Worm (Caenorhabditis elegans) whole organism, L1 larva: Measurements from ENCODE around the gene clpp-1.

Source experiments
- C04F5.9 ChIP-seq: sonication (generic microtip); optimal IDR thresholded peaks from 2 replicates; lab custom pipeline; 2016; ENCODE audit warnings: missing genetic modification characterization, missing compliant biosample characterization
- F16B12.6 ChIP-seq: fragments of 150-350 bp; optimal IDR thresholded peaks from 2 replicates; lab custom pipeline; 2014; ENCODE audit warnings: missing biosample characterization, missing genetic modification characterization
- ama-1 ChIP-seq: fragments of 150-350 bp; optimal IDR thresholded peaks from 2 replicates; lab custom pipeline; 2014
- dpl-1 ChIP-seq, 3 experiments: fragments of 150-350 bp in 2 of 3; sonication (generic microtip) in 1 of 3; optimal IDR thresholded peaks; 2 replicates each; lab custom pipeline; 2014 to 2017; ENCODE audit warnings: missing biosample characterization in 3 of 3, missing genetic modification characterization in 3 of 3, missing genetic modification reagents in 3 of 3
- dsc-1 ChIP-seq: sonication (generic microtip); optimal IDR thresholded peaks from 2 replicates; lab custom pipeline; 2016; ENCODE audit warnings: mild to moderate bottlenecking, missing genetic modification characterization, missing compliant biosample characterization
- efl-1 ChIP-seq, 4 experiments: fragments of 150-350 bp; optimal IDR thresholded peaks in 3 of 4; peaks in 1 of 4; 1 replicate in 1 of 4; 2 replicates in 3 of 4; lab custom pipeline; 2014; ENCODE audit warnings: missing biosample characterization in 2 of 4, missing genetic modification characterization in 2 of 4, missing genetic modification reagents in 2 of 4
- egl-27 ChIP-seq, 2 experiments: fragments of 150-350 bp in 1 of 2; sonication (generic microtip); optimal IDR thresholded peaks; 3 replicates each; lab custom pipeline; 2017 to 2018; ENCODE audit warnings: missing biosample characterization in 2 of 2, missing genetic modification characterization in 2 of 2, missing genetic modification reagents in 2 of 2
- elt-2 ChIP-seq: sonication (generic microtip); optimal IDR thresholded peaks from 2 replicates; lab custom pipeline; 2016; ENCODE audit warnings: missing genetic modification characterization, mild to moderate bottlenecking, inconsistent platforms, missing compliant biosample characterization, missing genetic modification reagents
- elt-3 ChIP-seq, 6 experiments: fragments of 150-350 bp in 1 of 6; sonication (generic microtip); optimal IDR thresholded peaks; 2 replicates each; lab custom pipeline; 2017 to 2018; ENCODE audit warnings: missing biosample characterization in 6 of 6, missing genetic modification characterization in 6 of 6, inconsistent platforms in 1 of 6
- fkh-8 ChIP-seq: sonication (generic microtip); optimal IDR thresholded peaks from 2 replicates; lab custom pipeline; 2016; ENCODE audit warnings: mild to moderate bottlenecking, missing genetic modification characterization, missing compliant biosample characterization
- fos-1 ChIP-seq: fragments of 150-350 bp; optimal IDR thresholded peaks from 2 replicates; lab custom pipeline; 2014; ENCODE audit warnings: missing biosample characterization, missing genetic modification characterization
- hpl-2 ChIP-seq: fragments of 150-350 bp; optimal IDR thresholded peaks from 2 replicates; lab custom pipeline; 2014; ENCODE audit warnings: missing biosample characterization, missing genetic modification reagents, missing genetic modification characterization
- lin-13 ChIP-seq: fragments of 150-350 bp; optimal IDR thresholded peaks from 2 replicates; lab custom pipeline; 2014; ENCODE audit warnings: missing biosample characterization, missing genetic modification reagents, missing genetic modification characterization
- lin-14 ChIP-seq: fragments of 200-800 bp; sonication (Bioruptor generic); optimal IDR thresholded peaks from 2 replicates; lab custom pipeline; 2018; ENCODE audit warnings: mild to moderate bottlenecking, missing genetic modification characterization, moderate library complexity, missing compliant biosample characterization
- lin-35 ChIP-seq, 2 experiments: fragments of 150-350 bp; optimal IDR thresholded peaks; 2 replicates each; lab custom pipeline; 2014; ENCODE audit warnings: missing biosample characterization in 2 of 2, missing genetic modification characterization in 2 of 2, missing genetic modification reagents in 2 of 2
- lin-39 ChIP-seq: fragments of 150-350 bp; optimal IDR thresholded peaks from 2 replicates; lab custom pipeline; 2014; ENCODE audit warnings: missing biosample characterization, missing genetic modification reagents, missing genetic modification characterization
- lir-3 ChIP-seq: sonication (generic microtip); optimal IDR thresholded peaks from 2 replicates; lab custom pipeline; 2016; ENCODE audit warnings: mild to moderate bottlenecking, missing genetic modification characterization, moderate library complexity, missing compliant biosample characterization; ENCODE audit not compliant: poor library complexity
- lsy-2 ChIP-seq, 2 experiments: fragments of 150-350 bp; optimal IDR thresholded peaks; 2 replicates each; lab custom pipeline; 2014; ENCODE audit warnings: missing biosample characterization in 2 of 2, missing genetic modification characterization in 2 of 2
- mab-9 ChIP-seq: fragments of 200-800 bp; sonication (Bioruptor generic); IDR thresholded peaks from 2 replicates; pipeline ENCODE4 v1.3.6; 2022; ENCODE audit warnings: missing genetic modification reagents, missing genetic modification characterization, missing compliant biosample characterization
- mdl-1 ChIP-seq, 2 experiments: fragments of 150-350 bp; optimal IDR thresholded peaks; 2 replicates each; lab custom pipeline; 2014 to 2017; ENCODE audit warnings: missing biosample characterization in 2 of 2, missing genetic modification characterization in 2 of 2, inconsistent platforms in 1 of 2
- nhr-11 ChIP-seq: fragments of 150-350 bp; optimal IDR thresholded peaks from 2 replicates; lab custom pipeline; 2014; ENCODE audit warnings: missing biosample characterization, missing genetic modification characterization
- nhr-12 ChIP-seq: sonication (generic microtip); optimal IDR thresholded peaks from 2 replicates; lab custom pipeline; 2017; ENCODE audit warnings: missing biosample characterization, missing genetic modification characterization
- nhr-19 ChIP-seq: fragments of 200-800 bp; sonication (Bioruptor generic); conservative IDR thresholded peaks from 2 replicates; pipeline ENCODE4 v1.3.6; 2022; ENCODE audit warnings: missing genetic modification characterization, missing compliant biosample characterization
- nhr-20 ChIP-seq: sonication (generic microtip); optimal IDR thresholded peaks from 2 replicates; lab custom pipeline; 2016; ENCODE audit warnings: mild to moderate bottlenecking, missing genetic modification characterization, missing compliant biosample characterization
- nhr-237 ChIP-seq: fragments of 150-350 bp; optimal IDR thresholded peaks from 2 replicates; lab custom pipeline; 2014; ENCODE audit warnings: missing biosample characterization, missing genetic modification characterization
- nhr-47 ChIP-seq: sonication (generic microtip); optimal IDR thresholded peaks from 2 replicates; lab custom pipeline; 2016; ENCODE audit warnings: mild to moderate bottlenecking, missing genetic modification characterization, moderate library complexity, missing compliant biosample characterization
- nhr-71 ChIP-seq: sonication (generic microtip); optimal IDR thresholded peaks from 2 replicates; lab custom pipeline; 2016; ENCODE audit warnings: mild to moderate bottlenecking, missing genetic modification characterization, moderate library complexity, missing compliant biosample characterization
- nhr-76 ChIP-seq: sonication (generic microtip); optimal IDR thresholded peaks from 2 replicates; lab custom pipeline; 2017; ENCODE audit warnings: missing biosample characterization, missing genetic modification characterization
- rnt-1 ChIP-seq: sonication (generic microtip); optimal IDR thresholded peaks from 2 replicates; lab custom pipeline; 2016; ENCODE audit warnings: mild to moderate bottlenecking, missing genetic modification characterization, moderate library complexity, missing compliant biosample characterization
- snpc-4 ChIP-seq: fragments of 150-350 bp; optimal IDR thresholded peaks from 2 replicates; lab custom pipeline; 2014; ENCODE audit warnings: missing biosample characterization, missing genetic modification characterization
- snu-23 ChIP-seq: sonication (generic microtip); optimal IDR thresholded peaks from 2 replicates; lab custom pipeline; 2016; ENCODE audit warnings: missing genetic modification characterization, missing compliant biosample characterization
- sup-37 ChIP-seq: fragments of 200-800 bp; sonication (Bioruptor generic); optimal IDR thresholded peaks from 2 replicates; lab custom pipeline; 2018; ENCODE audit warnings: mild to moderate bottlenecking, missing genetic modification characterization, missing compliant biosample characterization
- swsn-7 ChIP-seq: sonication (generic microtip); optimal IDR thresholded peaks from 2 replicates; lab custom pipeline; 2016; ENCODE audit warnings: missing genetic modification characterization, missing compliant biosample characterization
- tbx-2 ChIP-seq: sonication (generic microtip); optimal IDR thresholded peaks from 2 replicates; lab custom pipeline; 2016; ENCODE audit warnings: missing genetic modification characterization, missing compliant biosample characterization
- tlp-1 ChIP-seq: fragments of 150-350 bp; optimal IDR thresholded peaks from 2 replicates; lab custom pipeline; 2014; ENCODE audit warnings: missing biosample characterization, missing genetic modification characterization
- unc-130 ChIP-seq: fragments of 150-350 bp; optimal IDR thresholded peaks from 2 replicates; lab custom pipeline; 2017; ENCODE audit warnings: missing biosample characterization, missing genetic modification characterization, inconsistent platforms
- unc-30 ChIP-seq: sonication (generic microtip); optimal IDR thresholded peaks from 2 replicates; lab custom pipeline; 2017; ENCODE audit warnings: missing biosample characterization, missing genetic modification characterization
- unc-98 ChIP-seq: fragments of 200-800 bp; sonication (Bioruptor generic); IDR thresholded peaks from 2 replicates; pipeline ENCODE4 v1.3.6; 2022; ENCODE audit warnings: missing genetic modification characterization, missing compliant biosample characterization
- xbp-1 ChIP-seq: sonication (generic microtip); optimal IDR thresholded peaks from 2 replicates; lab custom pipeline; 2016; ENCODE audit warnings: missing genetic modification characterization, missing compliant biosample characterization
- zag-1 ChIP-seq: fragments of 150-350 bp; optimal IDR thresholded peaks from 2 replicates; lab custom pipeline; 2014; ENCODE audit warnings: missing biosample characterization, missing genetic modification characterization
- ztf-11 ChIP-seq, 2 experiments: sonication (generic microtip); optimal IDR thresholded peaks; 2 replicates each; lab custom pipeline; 2016 to 2017; ENCODE audit warnings: missing genetic modification characterization in 2 of 2, missing biosample characterization in 1 of 2, missing compliant biosample characterization in 1 of 2
- ztf-4 ChIP-seq: fragments of 150-350 bp; optimal IDR thresholded peaks from 2 replicates; lab custom pipeline; 2014; ENCODE audit warnings: missing biosample characterization, missing genetic modification characterization

The clpp-1 gene

DNA sequence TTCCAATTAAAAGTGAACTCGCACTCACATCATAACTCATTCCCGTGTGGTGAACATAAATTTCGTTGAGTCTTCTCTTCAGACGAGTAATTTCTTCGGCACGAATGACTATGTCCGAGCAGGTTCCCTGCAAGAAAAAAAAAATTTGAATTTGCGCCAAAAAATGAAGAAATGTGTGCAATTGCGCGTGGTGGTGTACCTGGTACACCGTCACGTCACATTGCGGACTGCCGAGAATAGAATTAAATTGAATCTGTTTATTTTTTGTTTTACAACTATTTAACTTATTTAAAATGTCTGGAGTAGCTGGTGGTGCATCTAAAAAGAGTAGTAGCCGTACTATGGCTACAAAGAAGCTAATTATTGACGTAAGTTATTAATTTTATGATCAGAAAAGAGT lies 1.7 kb downstream of the clpp-1 start, which contains the start of gene mdt-22 (continued):
- TF ChIP-seq sup-37 (GFP tag; lab: Kevin White, UChicago) (no peak), F16B12.6 (peak; percentile 99)

DNA sequence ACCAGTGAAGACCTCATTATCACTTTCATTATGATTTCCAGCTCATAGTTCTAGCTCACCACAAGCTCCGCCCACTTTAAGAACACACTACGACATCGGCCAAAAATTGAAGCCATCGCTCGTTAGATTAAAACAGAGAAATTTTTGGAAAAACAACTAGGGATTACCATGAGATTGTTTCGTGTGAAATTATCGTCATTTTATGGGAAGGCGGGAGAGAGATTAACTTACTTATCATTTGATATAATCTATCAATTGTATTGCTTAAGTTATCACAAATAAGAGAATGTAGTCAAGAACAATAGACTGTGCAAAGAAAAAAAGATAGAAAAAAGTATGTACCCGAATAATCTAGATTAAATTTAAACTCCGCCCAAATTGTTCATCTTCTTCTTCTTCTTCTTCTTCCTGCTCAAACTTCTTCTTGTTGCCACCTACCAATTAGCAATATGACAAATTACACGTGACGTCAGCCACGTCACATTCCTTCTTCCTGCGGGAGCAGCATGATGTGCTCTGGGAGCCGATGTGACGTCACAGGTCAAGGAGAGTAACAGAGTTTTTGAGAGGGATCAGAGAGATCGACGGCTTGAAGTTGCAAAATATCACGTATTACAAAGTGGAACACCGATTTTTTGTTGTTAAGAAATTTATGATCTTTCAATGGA lies 2.4 kb downstream of the clpp-1 start, which contains the start of gene nep-26:
TSS of gene nep-26 (minus strand) at position 51 of the 668 bp plus-strand sequence.
- peak; percentile 24 for TF ChIP-seq lin-13 (GFP tag; lab: Kevin White, UChicago)
- TF ChIP-seq elt-2 (tag; lab: Kevin White, UChicago): no peak
- peak; percentile 81 for TF ChIP-seq lin-14 (GFP tag; lab: Kevin White, UChicago)
- peak; percentile 6 for TF ChIP-seq nhr-11 (tag; lab: Kevin White, UChicago)
- TF ChIP-seq ztf-11 (tag; optimal IDR thresholded peaks at IDR 0.05; lab: Kevin White, UChicago): no peak
- no peak for TF ChIP-seq unc-30 (tag; lab: Kevin White, UChicago)
- peak; percentile 51 for TF ChIP-seq snu-23
- TF ChIP-seq unc-130 (tag; lab: Kevin White, UChicago): peak; percentile 64
- TF ChIP-seq ama-1 (lab: Kevin White, UChicago): no peak
- no peak for TF ChIP-seq unc-98 (GFP tag; lab: Robert Waterston, UW)
- TF ChIP-seq nhr-76 (tag; lab: Kevin White, UChicago): no peak
- peak; percentile 77 for TF ChIP-seq ztf-4 (tag; lab: Kevin White, UChicago)
- TF ChIP-seq efl-1 (optimal IDR thresholded peaks at IDR 0.05; lab: Kevin White, UChicago): peak in 1 of 2 experiments; percentile 39
- no peak for TF ChIP-seq efl-1 (GFP tag; optimal IDR thresholded peaks at IDR 0.05 in 1 of 2; lab: Kevin White, UChicago)
- TF ChIP-seq nhr-47 (tag; lab: Kevin White, UChicago): peak; percentile 30
- peak; percentile 80 for TF ChIP-seq lin-39
- TF ChIP-seq fkh-8 (tag; lab: Kevin White, UChicago): no peak
- peak in 1 of 3 experiments; percentile 11 for TF ChIP-seq dpl-1 (GFP tag; optimal IDR thresholded peaks at IDR 0.05; lab: Kevin White, UChicago)
- peak; percentile 90 for TF ChIP-seq nhr-71 (tag; lab: Kevin White, UChicago)
- TF ChIP-seq lir-3 (tag; lab: Kevin White, UChicago): peak; percentile 41
- no peak for TF ChIP-seq mab-9 (GFP tag; lab: Robert Waterston, UW)
- TF ChIP-seq rnt-1 (tag; lab: Kevin White, UChicago): peak; percentile 85
- TF ChIP-seq nhr-12 (tag; lab: Kevin White, UChicago): no peak
- TF ChIP-seq hpl-2: no peak
- peak in 1 of 2 experiments; percentile 63 for TF ChIP-seq mdl-1 (tag; optimal IDR thresholded peaks at IDR 0.05; lab: Kevin White, UChicago)
- no peak for TF ChIP-seq nhr-237 (tag; lab: Kevin White, UChicago)
- no peak for TF ChIP-seq zag-1 (tag; lab: Kevin White, UChicago)
- no peak for TF ChIP-seq elt-3 (tag; optimal IDR thresholded peaks at IDR 0.05; lab: Kevin White, UChicago)
- peak; percentile 21 to 40 for TF ChIP-seq lsy-2 (tag; optimal IDR thresholded peaks at IDR 0.05; lab: Kevin White, UChicago)
- peak; percentile 37 for TF ChIP-seq swsn-7 (tag; lab: Kevin White, UChicago)
- TF ChIP-seq lin-35 (GFP tag; optimal IDR thresholded peaks at IDR 0.05; lab: Kevin White, UChicago): peak in 1 of 2 experiments; percentile 9
- TF ChIP-seq fos-1 (tag; lab: Kevin White, UChicago): no peak
- no peak for TF ChIP-seq tlp-1 (tag; lab: Kevin White, UChicago)
- TF ChIP-seq snpc-4: no peak
- TF ChIP-seq nhr-20 (tag; lab: Kevin White, UChicago): peak; percentile 66
- no peak for TF ChIP-seq C04F5.9 (tag; lab: Kevin White, UChicago)
- peak; percentile 78 for TF ChIP-seq nhr-19 (GFP tag; lab: Robert Waterston, UW)
- TF ChIP-seq xbp-1 (tag; lab: Kevin White, UChicago): peak; percentile 52
- TF ChIP-seq egl-27 (tag; optimal IDR thresholded peaks at IDR 0.05; lab: Kevin White, UChicago): no peak
- no peak for TF ChIP-seq F16B12.6
- TF ChIP-seq tbx-2 (tag; lab: Kevin White, UChicago): peak; percentile 41
- TF ChIP-seq dsc-1 (tag; lab: Kevin White, UChicago): peak; percentile 71
